Worm (Caenorhabditis elegans) whole organism, early embryonic: ENCODE data around the gene F58H7.5.

Source experiments
- B0310.2 ChIP-seq: sonication (generic microtip); optimal IDR thresholded peaks from 2 replicates; lab custom pipeline; 2016; ENCODE audit warnings: mild to moderate bottlenecking, missing genetic modification characterization, missing compliant biosample characterization
- ama-1 ChIP-seq: fragments of 150-350 bp; optimal IDR thresholded peaks from 2 replicates; lab custom pipeline; 2014
- ets-7 ChIP-seq: sonication (generic microtip); optimal IDR thresholded peaks from 2 replicates; lab custom pipeline; 2016; ENCODE audit warnings: missing genotype, missing genetic modification characterization, missing compliant biosample characterization
- flt-1 ChIP-seq: fragments of 200-800 bp; sonication (Bioruptor generic); IDR thresholded peaks from 2 replicates; pipeline ENCODE4 v1.3.6; 2022; ENCODE audit warnings: missing genetic modification characterization, missing compliant biosample characterization
- hmg-4 ChIP-seq: fragments of 200-800 bp; sonication (Bioruptor generic); optimal IDR thresholded peaks from 2 replicates; lab custom pipeline; 2018; ENCODE audit warnings: mild to moderate bottlenecking, missing genetic modification characterization, missing compliant biosample characterization
- scrt-1 ChIP-seq: fragments of 200-800 bp; sonication (Bioruptor generic); IDR thresholded peaks from 2 replicates; pipeline ENCODE4 v1.3.6; 2022; ENCODE audit warnings: missing genetic modification characterization, missing compliant biosample characterization
- tbx-11 ChIP-seq: fragments of 200-800 bp; sonication (Bioruptor generic); IDR thresholded peaks from 2 replicates; pipeline ENCODE4 v1.3.6; 2022; ENCODE audit warnings: missing genetic modification characterization, missing compliant biosample characterization

- no peak for TF ChIP-seq flt-1
- no peak for TF ChIP-seq tbx-11 (GFP tag; lab: Robert Waterston, UW)
- no peak for TF ChIP-seq B0310.2
- TF ChIP-seq ets-7 (tag; lab: Kevin White, UChicago), result no peak
- no peak for TF ChIP-seq scrt-1 (GFP tag; lab: Robert Waterston, UW)
- no peak for TF ChIP-seq ama-1 (lab: Kevin White, UChicago)
- no peak for TF ChIP-seq hmg-4
Measured at ce11 chrIV:935725-936124, 15.9 kb downstream of the F58H7.5 start, which contains the start of gene F58H7.1.
